Fruit fly (Drosophila melanogaster) whole organism, embryonic: ENCODE data around the gene pyd.

Experiments used
- Antp ChIP-seq: fragments of 200-800 bp; sonication (Bioruptor generic); optimal IDR thresholded peaks from 3 replicates; lab custom pipeline; 2016; ENCODE audit warnings: missing biosample characterization, missing genetic modification characterization
- Bteb2 ChIP-seq: fragments of 200-800 bp; sonication (Bioruptor generic); optimal IDR thresholded peaks from 2 replicates; lab custom pipeline; 2016; ENCODE audit warnings: missing biosample characterization, missing genetic modification characterization
- CG10979 ChIP-seq: fragments of 200-800 bp; sonication (Bioruptor generic); optimal IDR thresholded peaks from 2 replicates; lab custom pipeline; 2018; ENCODE audit warnings: missing biosample characterization, mild to moderate bottlenecking, missing genetic modification characterization, moderate library complexity
- CG11247 ChIP-seq: fragments of 200-800 bp; sonication (Bioruptor generic); IDR thresholded peaks from 2 replicates; pipeline ENCODE4 v1.3.6; 2022; ENCODE audit warnings: missing biosample characterization, missing genetic modification characterization
- CG12942 ChIP-seq: fragments of 200-800 bp; sonication (Bioruptor generic); optimal IDR thresholded peaks from 3 replicates; lab custom pipeline; 2016; ENCODE audit warnings: missing biosample characterization, missing genetic modification characterization
- CG17186 ChIP-seq: fragments of 200-800 bp; sonication (Bioruptor generic); optimal IDR thresholded peaks from 3 replicates; lab custom pipeline; 2017; ENCODE audit warnings: missing biosample characterization, missing genetic modification reagents, missing genetic modification characterization
- CG17359 ChIP-seq: fragments of 200-800 bp; sonication (Bioruptor generic); optimal IDR thresholded peaks from 3 replicates; lab custom pipeline; 2018; ENCODE audit warnings: missing biosample characterization, mild to moderate bottlenecking, missing genetic modification characterization, moderate library complexity
- CG17568 ChIP-seq: fragments of 200-800 bp; sonication (Bioruptor generic); optimal IDR thresholded peaks from 2 replicates; lab custom pipeline; 2018; ENCODE audit warnings: missing biosample characterization, mild to moderate bottlenecking, missing genetic modification characterization, moderate library complexity
- CG18011 ChIP-seq: fragments of 200-800 bp; sonication (Bioruptor generic); optimal IDR thresholded peaks from 2 replicates; lab custom pipeline; 2017; ENCODE audit warnings: missing biosample characterization, missing genetic modification characterization, mild to moderate bottlenecking, moderate library complexity, missing genotype
- CG18262 ChIP-seq: fragments of 200-800 bp; optimal IDR thresholded peaks from 3 replicates; lab custom pipeline; 2019; ENCODE audit warnings: missing biosample characterization, mild to moderate bottlenecking, missing genetic modification characterization, moderate library complexity
- CG18599 ChIP-seq: fragments of 200-800 bp; sonication (Bioruptor generic); optimal IDR thresholded peaks from 3 replicates; lab custom pipeline; 2017; ENCODE audit warnings: missing biosample characterization, missing genetic modification characterization, mild to moderate bottlenecking, moderate library complexity, missing genetic modification reagents
- CG30020 ChIP-seq: fragments of 200-800 bp; optimal IDR thresholded peaks from 2 replicates; lab custom pipeline; 2019; ENCODE audit warnings: missing biosample characterization, mild to moderate bottlenecking, missing genetic modification characterization, moderate library complexity
- CG3407 ChIP-seq: fragments of 200-800 bp; sonication (Bioruptor generic); optimal IDR thresholded peaks from 2 replicates; lab custom pipeline; 2018; ENCODE audit warnings: missing biosample characterization, mild to moderate bottlenecking, missing genetic modification characterization
- CG4404 ChIP-seq: fragments of 200-800 bp; sonication (Bioruptor generic); IDR thresholded peaks from 2 replicates; pipeline ENCODE4 v1.3.6; 2022; ENCODE audit warnings: missing biosample characterization, missing genetic modification characterization
- CG6272 ChIP-seq: fragments of 200-800 bp; sonication (Bioruptor generic); IDR thresholded peaks from 2 replicates; pipeline ENCODE4 v1.3.6; 2022; ENCODE audit warnings: missing biosample characterization, missing genetic modification characterization
- CG6683 ChIP-seq: fragments of 200-800 bp; sonication (Bioruptor generic); optimal IDR thresholded peaks from 2 replicates; lab custom pipeline; 2017; ENCODE audit warnings: missing biosample characterization, mild to moderate bottlenecking, missing genetic modification characterization, missing genetic modification reagents
- CG7372 ChIP-seq: fragments of 200-800 bp; sonication (Bioruptor generic); IDR thresholded peaks from 2 replicates; pipeline ENCODE4 v1.3.6; 2022; ENCODE audit warnings: missing biosample characterization, missing genetic modification characterization
- CG7786 ChIP-seq: fragments of 200-800 bp; sonication (Bioruptor generic); optimal IDR thresholded peaks from 2 replicates; lab custom pipeline; 2016; ENCODE audit warnings: missing biosample characterization, missing genetic modification characterization
- CG8388 ChIP-seq: fragments of 200-800 bp; sonication (Bioruptor generic); optimal IDR thresholded peaks from 2 replicates; lab custom pipeline; 2019; ENCODE audit warnings: missing biosample characterization, mild to moderate bottlenecking, missing genetic modification characterization, moderate library complexity
- CG8924 ChIP-seq: fragments of 200-800 bp; optimal IDR thresholded peaks from 3 replicates; lab custom pipeline; 2019; ENCODE audit warnings: missing biosample characterization, mild to moderate bottlenecking, missing genetic modification characterization, moderate library complexity
- Dad ChIP-seq: fragments of 200-800 bp; sonication (Bioruptor generic); optimal IDR thresholded peaks from 3 replicates; lab custom pipeline; 2016; ENCODE audit warnings: missing biosample characterization, missing genetic modification characterization
- Dbx ChIP-seq: fragments of 200-800 bp; sonication (Bioruptor generic); IDR thresholded peaks from 3 replicates; pipeline ENCODE4 v1.3.6; 2022; ENCODE audit warnings: missing biosample characterization, missing genetic modification characterization
- Dip3 ChIP-seq: fragments of 200-800 bp; sonication (Bioruptor generic); optimal IDR thresholded peaks from 3 replicates; lab custom pipeline; 2016; ENCODE audit warnings: missing biosample characterization, missing genetic modification characterization
- Doc2 ChIP-seq: fragments of 200-800 bp; sonication (Bioruptor generic); IDR thresholded peaks from 2 replicates; pipeline ENCODE4 v1.3.6; 2022; ENCODE audit warnings: missing biosample characterization, missing genetic modification characterization
- E2f2 ChIP-seq: fragments of 200-800 bp; sonication (Bioruptor generic); IDR thresholded peaks from 2 replicates; pipeline ENCODE4 v1.3.6; 2022; ENCODE audit warnings: missing biosample characterization, missing genetic modification characterization
- GATAe ChIP-seq: fragments of 200-800 bp; sonication (Bioruptor generic); conservative IDR thresholded peaks from 2 replicates; pipeline ENCODE4 v1.3.6; 2022; ENCODE audit warnings: missing biosample characterization, missing genetic modification characterization
- H2.0 ChIP-seq: fragments of 200-800 bp; sonication (Bioruptor generic); IDR thresholded peaks from 2 replicates; pipeline ENCODE4 v1.3.6; 2022; ENCODE audit warnings: missing biosample characterization, missing genetic modification characterization
- Kr ChIP-seq: fragments of 200-800 bp; sonication (Bioruptor generic); optimal IDR thresholded peaks from 2 replicates; lab custom pipeline; 2017; ENCODE audit warnings: missing biosample characterization, mild to moderate bottlenecking, missing genetic modification characterization
- NC2α ChIP-seq: fragments of 200-800 bp; sonication (Bioruptor generic); optimal IDR thresholded peaks from 2 replicates; lab custom pipeline; 2016; ENCODE audit warnings: missing biosample characterization, missing genetic modification characterization
- Spps ChIP-seq: fragments of 200-800 bp; sonication (Bioruptor generic); optimal IDR thresholded peaks from 2 replicates; lab custom pipeline; 2018; ENCODE audit warnings: missing biosample characterization, mild to moderate bottlenecking, missing genetic modification characterization
- Taf1 ChIP-seq: fragments of 200-800 bp; sonication (Bioruptor generic); IDR thresholded peaks from 2 replicates; pipeline ENCODE4 v1.3.6; 2022; ENCODE audit warnings: missing biosample characterization, missing genetic modification characterization
- Xbp1 ChIP-seq: fragments of 200-800 bp; sonication (Bioruptor generic); optimal IDR thresholded peaks from 3 replicates; lab custom pipeline; 2016; ENCODE audit warnings: missing biosample characterization, mild to moderate bottlenecking, missing genetic modification characterization
- YL-1 ChIP-seq: fragments of 200-800 bp; sonication (Bioruptor generic); optimal IDR thresholded peaks from 3 replicates; lab custom pipeline; 2017; ENCODE audit warnings: missing biosample characterization, mild to moderate bottlenecking, missing genetic modification characterization
- aop ChIP-seq: fragments of 200-800 bp; sonication (Bioruptor generic); IDR thresholded peaks from 2 replicates; pipeline ENCODE4 v1.3.6; 2022; ENCODE audit warnings: missing biosample characterization, missing genetic modification characterization
- ase ChIP-seq: fragments of 200-800 bp; sonication (Bioruptor generic); IDR thresholded peaks from 3 replicates; pipeline ENCODE4 v1.3.6; 2022; ENCODE audit warnings: missing biosample characterization, missing genetic modification characterization
- bcd ChIP-seq: fragments of 200-800 bp; sonication (Bioruptor generic); optimal IDR thresholded peaks from 2 replicates; lab custom pipeline; 2017; ENCODE audit warnings: missing biosample characterization, mild to moderate bottlenecking, missing genetic modification characterization
- crc ChIP-seq: fragments of 200-800 bp; sonication (Bioruptor generic); optimal IDR thresholded peaks from 2 replicates; lab custom pipeline; 2016; ENCODE audit warnings: missing biosample characterization, missing genetic modification characterization
- dimm ChIP-seq: fragments of 200-800 bp; sonication (Bioruptor generic); IDR thresholded peaks from 2 replicates; pipeline ENCODE4 v1.3.6; 2022; ENCODE audit warnings: missing biosample characterization, missing genetic modification characterization
- en ChIP-seq: fragments of 200-800 bp; sonication (Bioruptor generic); optimal IDR thresholded peaks from 2 replicates; lab custom pipeline; 2016; ENCODE audit warnings: missing biosample characterization, missing genetic modification characterization
- esg ChIP-seq: fragments of 200-800 bp; sonication (Bioruptor generic); conservative IDR thresholded peaks from 2 replicates; pipeline ENCODE4 v1.3.6; 2022; ENCODE audit warnings: missing biosample characterization, missing genetic modification characterization
- exex ChIP-seq: fragments of 200-800 bp; sonication (Bioruptor generic); optimal IDR thresholded peaks from 4 replicates; lab custom pipeline; 2018; ENCODE audit warnings: missing biosample characterization, mild to moderate bottlenecking, missing genetic modification characterization, moderate library complexity
- gce ChIP-seq: fragments of 200-800 bp; sonication (Bioruptor generic); IDR thresholded peaks from 3 replicates; pipeline ENCODE4 v1.3.6; 2022; ENCODE audit warnings: missing biosample characterization, missing genetic modification characterization
- gcm2 ChIP-seq: fragments of 200-800 bp; sonication (Bioruptor generic); optimal IDR thresholded peaks from 2 replicates; lab custom pipeline; 2016; ENCODE audit warnings: missing biosample characterization, missing genetic modification characterization
- grau ChIP-seq: fragments of 200-800 bp; optimal IDR thresholded peaks from 3 replicates; lab custom pipeline; 2019; ENCODE audit warnings: missing biosample characterization, mild to moderate bottlenecking, missing genetic modification characterization, moderate library complexity
- inv ChIP-seq: fragments of 200-800 bp; sonication (Bioruptor generic); IDR thresholded peaks from 2 replicates; pipeline ENCODE4 v1.3.6; 2022; ENCODE audit warnings: missing biosample characterization, missing genetic modification characterization; ENCODE audit not compliant: partially characterized antibody
- lilli ChIP-seq: fragments of 200-800 bp; sonication (Bioruptor generic); optimal IDR thresholded peaks from 3 replicates; lab custom pipeline; 2016; ENCODE audit warnings: missing biosample characterization, missing genetic modification characterization
- phol ChIP-seq: fragments of 200-800 bp; sonication (Bioruptor generic); optimal IDR thresholded peaks from 3 replicates; lab custom pipeline; 2018; ENCODE audit warnings: missing biosample characterization, mild to moderate bottlenecking, missing genetic modification characterization, moderate library complexity
- pnt ChIP-seq: fragments of 200-800 bp; sonication (Bioruptor generic); optimal IDR thresholded peaks from 3 replicates; lab custom pipeline; 2016; ENCODE audit warnings: missing biosample characterization, missing genetic modification characterization
- prd ChIP-seq, 3 experiments: fragments of >200 bp in 2 of 3; fragments of 200-800 bp in 1 of 3; sonication (Bioruptor generic) in 1 of 3; optimal IDR thresholded peaks in 2 of 3; IDR thresholded peaks in 1 of 3; 2 replicates in 2 of 3; 3 replicates in 1 of 3; pipeline versions ENCODE4 v1.3.6 to Lab custom; 2017 to 2022; ENCODE audit warnings: missing biosample characterization in 1 of 3, missing genetic modification characterization in 1 of 3
- tgo ChIP-seq: fragments of 200-800 bp; sonication (Bioruptor generic); IDR thresholded peaks from 3 replicates; pipeline ENCODE4 v1.3.6; 2022; ENCODE audit warnings: missing biosample characterization, missing genetic modification characterization
- unpg ChIP-seq: fragments of 200-800 bp; sonication (Bioruptor generic); optimal IDR thresholded peaks from 3 replicates; lab custom pipeline; 2018; ENCODE audit warnings: missing biosample characterization, mild to moderate bottlenecking, missing genetic modification characterization, moderate library complexity

The pyd gene

dm6 chr3R:8820428-8820912, 111.2 kb downstream of the pyd start, which contains the start of gene aqz (continued):
- TF ChIP-seq CG7786 (no peak), CG18599 (GFP tag; lab: Kevin White, UChicago) (peak; percentile 63), CG12942 (GFP tag; lab: Kevin White, UChicago) (peak; percentile 28), phol (tag; lab: Kevin White, UChicago) (peak; percentile 64), Dbx (GFP tag; lab: Robert Waterston, UW) (peak; percentile 77), CG7372 (GFP tag; lab: Robert Waterston, UW) (peak; percentile 57), gce (GFP tag; lab: Robert Waterston, UW) (no peak; the same call in 2 of the 3 replicates), unpg (peak; percentile 35), Xbp1 (GFP tag; lab: Kevin White, UChicago) (peak; percentile 58), CG17186 (peak; percentile 69), ase (GFP tag; lab: Robert Waterston, UW) (no peak), E2f2 (peak; percentile 82), CG4404 (no peak), aop (GFP tag; lab: Robert Waterston, UW) (0 out of 2 replicates have a peak, but pooled peaks have one; percentile 42), exex (peak; percentile 66), Doc2 (GFP tag; lab: Robert Waterston, UW) (no peak), Dip3 (peak; percentile 57), prd (optimal IDR thresholded peaks at IDR 0.05; lab: Kevin White, UChicago) (no peak), prd (GFP tag; IDR thresholded peaks at IDR 0.05; lab: Robert Waterston, UW) (peak; percentile 49), grau (peak; percentile 55), CG8388 (GFP tag; lab: Kevin White, UChicago) (peak; percentile 12), Bteb2 (GFP tag; lab: Kevin White, UChicago) (peak; percentile 53), gcm2 (GFP tag; lab: Kevin White, UChicago) (no peak), lilli (GFP tag; lab: Kevin White, UChicago) (peak; percentile 76), esg (no peak), NC2α (GFP tag; lab: Kevin White, UChicago) (peak; percentile 91), Taf1 (GFP tag; lab: Robert Waterston, UW) (no peak), CG30020 (peak; percentile 92), inv (GFP tag; lab: Robert Waterston, UW) (peak; percentile 44; the same call in 1 of the 2 replicates), CG18262 (tag; lab: Kevin White, UChicago) (peak; percentile 52), CG17568 (peak; percentile 68), CG17359 (tag; lab: Kevin White, UChicago) (peak; percentile 57), CG6683 (GFP tag; lab: Kevin White, UChicago) (no peak), Spps (peak; percentile 8), CG6272 (GFP tag; lab: Robert Waterston, UW) (peak; percentile 39; the same call in 1 of the 2 replicates)

dm6 chr3R:8819551-8820057, 112.1 kb downstream of the pyd start:
- TF ChIP-seq Antp (GFP tag; lab: Kevin White, UChicago) (no peak), pnt (GFP tag; lab: Kevin White, UChicago) (peak; percentile 14), CG6683 (GFP tag; lab: Kevin White, UChicago) (peak; percentile 36), bcd (peak; percentile 16), CG3407 (GFP tag; lab: Kevin White, UChicago) (no peak), dimm (GFP tag; lab: Robert Waterston, UW) (no peak), Dad (GFP tag; lab: Kevin White, UChicago) (peak; percentile 36), GATAe (GFP tag; lab: Robert Waterston, UW) (no peak), tgo (GFP tag; lab: Robert Waterston, UW) (no peak), en (GFP tag; lab: Kevin White, UChicago) (no peak), Kr (GFP tag; lab: Kevin White, UChicago) (no peak), CG8924 (tag; lab: Kevin White, UChicago) (no peak), YL-1 (GFP tag; lab: Kevin White, UChicago) (no peak), crc (no peak), CG18011 (peak; percentile 3), CG11247 (GFP tag; lab: Robert Waterston, UW) (no peak), prd (optimal IDR thresholded peaks at IDR 0.05; lab: Kevin White, UChicago) (no peak), prd (GFP tag; IDR thresholded peaks at IDR 0.05; lab: Robert Waterston, UW) (no peak; the same call in 2 of the 3 replicates), CG10979 (peak; percentile 13), ase (GFP tag; lab: Robert Waterston, UW) (no peak), H2.0 (no peak)
